Fruit fly (Drosophila melanogaster): ENCODE results near the gene CG11786.

CG11786 gene

DNA sequence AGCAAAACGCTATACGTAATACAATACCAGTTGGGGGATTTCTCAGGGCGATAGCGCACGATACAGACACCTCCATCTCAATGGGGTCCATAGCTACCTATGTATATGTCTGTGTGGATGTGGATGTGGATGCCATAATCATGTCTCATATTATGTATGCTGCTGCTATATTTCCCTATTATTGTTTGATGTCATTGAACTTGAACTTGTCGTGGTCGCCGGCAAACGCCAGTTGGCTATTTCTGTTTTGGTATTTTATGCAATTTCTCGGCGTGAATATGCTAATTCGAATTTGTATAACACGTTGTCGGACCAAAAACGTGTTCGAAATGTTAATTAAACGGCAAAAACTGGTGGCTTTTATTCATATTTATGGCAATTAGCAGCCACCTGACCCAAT, 40.4 kb upstream of the CG11786 start:
- TF ChIP-seq toe (GFP tag; optimal IDR thresholded peaks at IDR 0.05) (no peak), Hr96 (GFP tag; optimal IDR thresholded peaks at IDR 0.05) (no peak)

DNA sequence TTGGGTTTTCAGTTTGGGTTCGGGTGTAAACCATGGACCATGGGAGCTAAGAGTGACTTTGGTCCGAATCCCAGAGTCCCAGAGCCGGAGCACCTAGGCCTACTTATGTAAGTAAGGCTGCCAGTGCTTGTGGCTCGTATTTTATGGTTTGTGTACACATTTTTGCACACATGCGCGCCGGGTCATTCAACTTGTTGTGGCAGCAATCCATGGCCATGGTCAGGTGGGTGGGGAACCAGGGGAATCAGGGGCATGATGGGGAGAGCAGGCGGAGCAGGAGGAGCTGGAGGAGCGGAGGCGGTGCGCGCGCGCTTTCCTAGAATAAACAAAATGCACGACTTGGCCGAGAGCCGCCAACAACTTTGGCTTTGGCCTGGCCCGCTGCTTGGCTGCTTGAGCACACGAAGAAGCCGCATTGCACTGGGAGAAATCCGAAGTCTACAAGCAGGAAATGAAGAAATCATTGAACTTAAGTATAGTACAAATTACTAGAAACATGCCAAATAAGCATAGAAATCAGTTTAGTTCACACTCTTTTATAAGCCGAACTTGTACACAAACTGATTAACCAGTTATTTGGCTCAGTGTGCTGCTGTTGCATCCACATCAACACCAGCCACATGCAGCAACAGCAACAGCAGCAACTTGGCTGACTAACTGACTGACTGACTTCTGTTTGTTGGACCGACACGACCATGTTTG, 36.2 kb upstream of the CG11786 start:
- no peak for TF ChIP-seq Crg-1 (GFP tag; optimal IDR thresholded peaks at IDR 0.05)
- TF ChIP-seq CG5204 (GFP tag; optimal IDR thresholded peaks at IDR 0.05) = no peak
- TF ChIP-seq Hr96 (GFP tag; optimal IDR thresholded peaks at IDR 0.05) = no peak

DNA sequence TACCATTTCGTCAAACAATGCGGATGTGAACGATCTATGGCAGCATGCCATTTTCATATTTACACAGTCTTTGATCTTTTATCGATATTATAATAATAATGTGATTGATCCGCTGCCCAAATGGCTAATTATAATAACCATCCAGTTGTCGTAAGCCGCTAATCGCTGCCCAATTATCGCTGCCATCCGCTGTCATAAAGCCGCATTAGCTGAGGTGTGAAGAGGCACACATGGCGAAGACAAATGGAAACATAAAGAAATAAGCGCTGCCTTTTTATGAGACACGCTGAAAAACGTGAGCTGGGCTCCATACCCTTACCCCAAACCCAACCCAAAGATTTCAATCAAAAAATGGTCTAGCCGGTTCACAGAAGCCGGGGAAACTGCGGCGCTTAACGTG, 34.1 kb upstream of the CG11786 start:
- TF ChIP-seq Clk (GFP tag; optimal IDR thresholded peaks at IDR 0.05) (no peak), kay (GFP tag; ENCODE audit: borderline replicate concordance) (no peak), CG1620 (GFP tag; optimal IDR thresholded peaks at IDR 0.05) (no peak), CG5204 (GFP tag; optimal IDR thresholded peaks at IDR 0.05) (no peak), CG7101 (tag; optimal IDR thresholded peaks at IDR 0.05) (no peak), CG33017 (tag; optimal IDR thresholded peaks at IDR 0.05) (no peak), Mnt (GFP tag; optimal IDR thresholded peaks at IDR 0.05) (no peak), bab1 (GFP tag; optimal IDR thresholded peaks at IDR 0.05) (no peak), Crg-1 (GFP tag; optimal IDR thresholded peaks at IDR 0.05) (no peak), ovo (GFP tag; optimal IDR thresholded peaks at IDR 0.05) (no peak), CG7045 (GFP tag; optimal IDR thresholded peaks at IDR 0.05) (no peak), cnc (optimal IDR thresholded peaks at IDR 0.05) (no peak), CG12768 (GFP tag; optimal IDR thresholded peaks at IDR 0.05) (no peak), cic (GFP tag; optimal IDR thresholded peaks at IDR 0.05) (no peak), tj (GFP tag; optimal IDR thresholded peaks at IDR 0.05) (no peak), CG11617 (GFP tag; optimal IDR thresholded peaks at IDR 0.05) (no peak), toe (GFP tag; optimal IDR thresholded peaks at IDR 0.05) (no peak), Hr96 (GFP tag; optimal IDR thresholded peaks at IDR 0.05) (no peak), pad (GFP tag; optimal IDR thresholded peaks at IDR 0.05) (no peak), CG14711 (tag; optimal IDR thresholded peaks at IDR 0.05) (no peak)

DNA sequence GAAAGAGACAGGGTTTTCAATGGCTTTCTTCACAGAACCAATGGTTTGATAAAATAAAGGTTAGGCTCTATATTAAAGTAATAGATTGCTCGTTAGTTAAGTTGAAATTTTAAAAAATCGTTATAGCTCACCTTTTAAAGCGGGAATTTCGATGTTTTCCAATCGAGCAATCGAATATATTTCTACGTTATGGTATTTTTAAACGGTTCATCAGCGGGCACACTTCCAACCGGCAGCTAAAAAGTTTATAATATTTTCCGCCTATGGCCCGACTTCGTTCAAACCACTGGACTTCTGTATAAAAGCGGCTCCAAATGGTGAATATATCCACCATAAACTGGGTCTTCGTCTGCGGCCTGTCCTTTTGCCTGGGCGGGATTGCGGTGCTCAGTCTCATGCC, 23.1 kb upstream of the CG11786 start, which contains the start of gene beta4GalT7:
beta4GalT7 (plus strand) TSS at position 201 of the 400 bp plus-strand sequence.
- TF ChIP-seq Mnt (GFP tag; optimal IDR thresholded peaks at IDR 0.05) = no peak
- no peak for TF ChIP-seq Hr96 (GFP tag; optimal IDR thresholded peaks at IDR 0.05)
- no peak for TF ChIP-seq CG12768 (GFP tag; optimal IDR thresholded peaks at IDR 0.05)
- TF ChIP-seq toe (GFP tag; optimal IDR thresholded peaks at IDR 0.05) = no peak
- no peak for TF ChIP-seq CG7101 (tag; optimal IDR thresholded peaks at IDR 0.05)
- TF ChIP-seq kay (GFP tag; ENCODE audit: borderline replicate concordance) = no peak
- TF ChIP-seq pad (GFP tag; optimal IDR thresholded peaks at IDR 0.05) = no peak
- TF ChIP-seq tj (GFP tag; optimal IDR thresholded peaks at IDR 0.05) = no peak
- no peak for TF ChIP-seq CG33017 (tag; optimal IDR thresholded peaks at IDR 0.05)
- TF ChIP-seq ovo (GFP tag; optimal IDR thresholded peaks at IDR 0.05) = no peak
- TF ChIP-seq Crg-1 (GFP tag; optimal IDR thresholded peaks at IDR 0.05) = no peak
- no peak for TF ChIP-seq CG11617 (GFP tag; optimal IDR thresholded peaks at IDR 0.05)
- TF ChIP-seq CG14711 (tag; optimal IDR thresholded peaks at IDR 0.05) = no peak
- no peak for TF ChIP-seq bab1 (GFP tag; optimal IDR thresholded peaks at IDR 0.05)
- no peak for TF ChIP-seq CG5204 (GFP tag; optimal IDR thresholded peaks at IDR 0.05)
- TF ChIP-seq cic (GFP tag; optimal IDR thresholded peaks at IDR 0.05) = no peak

- no peak for TF ChIP-seq cnc (optimal IDR thresholded peaks at IDR 0.05)
- TF ChIP-seq CG11617 (GFP tag; optimal IDR thresholded peaks at IDR 0.05) = peak; percentile 92
- TF ChIP-seq ovo (GFP tag; optimal IDR thresholded peaks at IDR 0.05) = peak; percentile 65
- no peak for TF ChIP-seq toe (GFP tag; optimal IDR thresholded peaks at IDR 0.05)
- TF ChIP-seq Mnt (GFP tag; optimal IDR thresholded peaks at IDR 0.05) = peak; percentile 85
- peak; percentile 67 for TF ChIP-seq tj (GFP tag; optimal IDR thresholded peaks at IDR 0.05)
- peak; percentile 67 for TF ChIP-seq cic (GFP tag; optimal IDR thresholded peaks at IDR 0.05)
- peak; percentile 83 for TF ChIP-seq CG14711 (tag; optimal IDR thresholded peaks at IDR 0.05)
- TF ChIP-seq CG33017 (tag; optimal IDR thresholded peaks at IDR 0.05) = peak; percentile 91
- TF ChIP-seq Clk (GFP tag; optimal IDR thresholded peaks at IDR 0.05) = peak; percentile 85
- TF ChIP-seq CG7101 (tag; optimal IDR thresholded peaks at IDR 0.05) = peak; percentile 92
- no peak for TF ChIP-seq CG5204 (GFP tag; optimal IDR thresholded peaks at IDR 0.05)
- TF ChIP-seq kay (GFP tag; ENCODE audit: borderline replicate concordance) = no peak
- peak; percentile 88 for TF ChIP-seq CG12768 (GFP tag; optimal IDR thresholded peaks at IDR 0.05)
- TF ChIP-seq Crg-1 (GFP tag; optimal IDR thresholded peaks at IDR 0.05) = peak; percentile 80
- TF ChIP-seq bab1 (GFP tag; optimal IDR thresholded peaks at IDR 0.05) = peak; percentile 94
- no peak for TF ChIP-seq Hr96 (GFP tag; optimal IDR thresholded peaks at IDR 0.05)
- peak; percentile 93 for TF ChIP-seq CG1620 (GFP tag; optimal IDR thresholded peaks at IDR 0.05)
- peak; percentile 74 for TF ChIP-seq pad (GFP tag; optimal IDR thresholded peaks at IDR 0.05)
- peak; percentile 89 for TF ChIP-seq CG7045 (GFP tag; optimal IDR thresholded peaks at IDR 0.05)
Observed at dm6 chr3R:25024895-25025557, 21.1 kb upstream of the CG11786 start, which contains the start of the genes EMC6 and Hr96. TSS of gene EMC6 (minus strand) at chr3R:25025017. TSS of gene Hr96 (plus strand) at chr3R:25025235.
